Worm (Caenorhabditis elegans) whole organism, late embryonic: Measurements from ENCODE around the gene rpn-6.2.

Source experiments
- C38D4.7 ChIP-seq: fragments of 200-800 bp; sonication (Bioruptor generic); optimal IDR thresholded peaks from 2 replicates; lab custom pipeline; 2018; ENCODE audit warnings: mild to moderate bottlenecking, missing genetic modification characterization, moderate library complexity, missing compliant biosample characterization
- F13H6.1 ChIP-seq: sonication (generic microtip); optimal IDR thresholded peaks from 2 replicates; lab custom pipeline; 2016; ENCODE audit warnings: missing genetic modification characterization, missing compliant biosample characterization
- K02D7.2 ChIP-seq: sonication (generic microtip); optimal IDR thresholded peaks from 2 replicates; lab custom pipeline; 2017; ENCODE audit warnings: mild to moderate bottlenecking, missing genetic modification characterization, missing compliant biosample characterization
- T23F11.4 ChIP-seq: fragments of 200-800 bp; sonication (Bioruptor generic); optimal IDR thresholded peaks from 2 replicates; lab custom pipeline; 2018; ENCODE audit warnings: mild to moderate bottlenecking, missing genetic modification characterization, missing compliant biosample characterization
- Y22D7AL.16 ChIP-seq: sonication (generic microtip); optimal IDR thresholded peaks from 2 replicates; lab custom pipeline; 2016; ENCODE audit warnings: missing genetic modification characterization, missing compliant biosample characterization
- ahr-1 ChIP-seq: sonication (generic microtip); optimal IDR thresholded peaks from 2 replicates; lab custom pipeline; 2016; ENCODE audit warnings: missing genetic modification characterization, missing compliant biosample characterization
- ama-1 ChIP-seq: fragments of 150-350 bp; optimal IDR thresholded peaks from 2 replicates; lab custom pipeline; 2014
- ceh-14 ChIP-seq: sonication (generic microtip); optimal IDR thresholded peaks from 2 replicates; lab custom pipeline; 2016; ENCODE audit warnings: missing genotype, missing genetic modification characterization, missing compliant biosample characterization
- ceh-24 ChIP-seq: sonication (generic microtip); optimal IDR thresholded peaks from 2 replicates; lab custom pipeline; 2016; ENCODE audit warnings: mild to moderate bottlenecking, missing genetic modification characterization, missing compliant biosample characterization
- ceh-30 ChIP-seq: fragments of 150-350 bp; optimal IDR thresholded peaks from 2 replicates; lab custom pipeline; 2014; ENCODE audit warnings: missing biosample characterization, missing genetic modification characterization
- ceh-31 ChIP-seq: sonication (generic microtip); optimal IDR thresholded peaks from 2 replicates; lab custom pipeline; 2016; ENCODE audit warnings: missing genetic modification characterization, missing compliant biosample characterization
- ceh-34 ChIP-seq: sonication (generic microtip); optimal IDR thresholded peaks from 2 replicates; lab custom pipeline; 2016; ENCODE audit warnings: mild to moderate bottlenecking, missing genetic modification characterization, missing compliant biosample characterization
- che-1 ChIP-seq: sonication (generic microtip); optimal IDR thresholded peaks from 2 replicates; lab custom pipeline; 2016; ENCODE audit warnings: mild to moderate bottlenecking, missing genetic modification characterization, missing compliant biosample characterization
- dmd-4 ChIP-seq: sonication (generic microtip); optimal IDR thresholded peaks from 2 replicates; lab custom pipeline; 2016; ENCODE audit warnings: borderline replicate concordance, missing genetic modification characterization, missing compliant biosample characterization
- elt-2 ChIP-seq: sonication (generic microtip); optimal IDR thresholded peaks from 2 replicates; lab custom pipeline; 2016; ENCODE audit warnings: missing genetic modification reagents, missing genetic modification characterization, missing compliant biosample characterization
- elt-4 ChIP-seq: sonication (generic microtip); optimal IDR thresholded peaks from 2 replicates; lab custom pipeline; 2016; ENCODE audit warnings: missing genetic modification characterization, missing compliant biosample characterization
- eyg-1 ChIP-seq: sonication (generic microtip); optimal IDR thresholded peaks from 2 replicates; lab custom pipeline; 2016; ENCODE audit warnings: missing genotype, missing genetic modification characterization, missing compliant biosample characterization
- gmeb-2 ChIP-seq: sonication (generic microtip); optimal IDR thresholded peaks from 2 replicates; lab custom pipeline; 2016; ENCODE audit warnings: missing genetic modification characterization, inconsistent platforms, missing compliant biosample characterization
- hlh-13 ChIP-seq: fragments of 200-800 bp; sonication (Bioruptor generic); optimal IDR thresholded peaks from 2 replicates; lab custom pipeline; 2018; ENCODE audit warnings: mild to moderate bottlenecking, missing genetic modification characterization, missing compliant biosample characterization
- hlh-15 ChIP-seq: sonication (generic microtip); optimal IDR thresholded peaks from 2 replicates; lab custom pipeline; 2016; ENCODE audit warnings: missing genetic modification characterization, missing compliant biosample characterization
- hlh-30 ChIP-seq: sonication (generic microtip); optimal IDR thresholded peaks from 2 replicates; lab custom pipeline; 2017; ENCODE audit warnings: antibody characterized with exemption, missing genetic modification characterization, missing compliant biosample characterization; ENCODE audit not compliant: insufficient read depth
- hlh-6 ChIP-seq: sonication (generic microtip); optimal IDR thresholded peaks from 2 replicates; lab custom pipeline; 2016; ENCODE audit warnings: missing genotype, missing genetic modification characterization, missing compliant biosample characterization
- hlh-8 ChIP-seq: sonication (generic microtip); optimal IDR thresholded peaks from 2 replicates; lab custom pipeline; 2016; ENCODE audit warnings: missing genotype, missing genetic modification characterization, missing compliant biosample characterization
- lim-6 ChIP-seq: sonication (generic microtip); optimal IDR thresholded peaks from 2 replicates; lab custom pipeline; 2016; ENCODE audit warnings: missing genetic modification characterization, missing compliant biosample characterization
- lin-11 ChIP-seq: fragments of 200-800 bp; sonication (Bioruptor generic); optimal IDR thresholded peaks from 2 replicates; lab custom pipeline; 2018; ENCODE audit warnings: mild to moderate bottlenecking, missing genetic modification characterization, missing compliant biosample characterization
- mec-3 ChIP-seq: sonication (generic microtip); optimal IDR thresholded peaks from 2 replicates; lab custom pipeline; 2016; ENCODE audit warnings: borderline replicate concordance, missing genetic modification characterization, missing compliant biosample characterization
- nhr-11 ChIP-seq: fragments of 150-350 bp; optimal IDR thresholded peaks from 2 replicates; lab custom pipeline; 2014; ENCODE audit warnings: missing biosample characterization, missing genetic modification characterization
- nhr-232 ChIP-seq: sonication (generic microtip); optimal IDR thresholded peaks from 2 replicates; lab custom pipeline; 2016; ENCODE audit warnings: missing genetic modification characterization, missing compliant biosample characterization
- npax-4 ChIP-seq: sonication (generic microtip); optimal IDR thresholded peaks from 2 replicates; lab custom pipeline; 2016; ENCODE audit warnings: missing genetic modification characterization, missing compliant biosample characterization
- pha-4 ChIP-seq: fragments of 150-350 bp; optimal IDR thresholded peaks from 2 replicates; lab custom pipeline; 2018; ENCODE audit warnings: missing biosample characterization, missing genetic modification reagents, missing genetic modification characterization
- pros-1 ChIP-seq: fragments of 150-350 bp; optimal IDR thresholded peaks from 2 replicates; lab custom pipeline; 2014; ENCODE audit warnings: missing biosample characterization, missing genetic modification reagents, missing genetic modification characterization
- ref-2 ChIP-seq: sonication (generic microtip); optimal IDR thresholded peaks from 2 replicates; lab custom pipeline; 2016; ENCODE audit warnings: missing genetic modification characterization, missing compliant biosample characterization
- sdc-2 ChIP-seq: sonication (generic microtip); optimal IDR thresholded peaks from 2 replicates; lab custom pipeline; 2016; ENCODE audit warnings: missing genotype, missing genetic modification characterization, missing compliant biosample characterization
- sox-2 ChIP-seq: fragments of 200-800 bp; sonication (Bioruptor generic); IDR thresholded peaks from 2 replicates; pipeline ENCODE4 v1.3.6; 2022; ENCODE audit warnings: missing genetic modification reagents, missing genetic modification characterization, missing compliant biosample characterization
- tbx-2 ChIP-seq: sonication (generic microtip); optimal IDR thresholded peaks from 2 replicates; lab custom pipeline; 2016; ENCODE audit warnings: missing genetic modification characterization, missing compliant biosample characterization
- tbx-7 ChIP-seq: sonication (generic microtip); optimal IDR thresholded peaks from 2 replicates; lab custom pipeline; 2016; ENCODE audit warnings: missing genotype, missing genetic modification characterization, missing compliant biosample characterization
- ttx-3 ChIP-seq: sonication (generic microtip); optimal IDR thresholded peaks from 2 replicates; lab custom pipeline; 2016; ENCODE audit warnings: missing genetic modification reagents, missing genetic modification characterization, missing compliant biosample characterization
- unc-42 ChIP-seq: sonication (generic microtip); optimal IDR thresholded peaks from 2 replicates; lab custom pipeline; 2016; ENCODE audit warnings: missing genotype, missing genetic modification characterization, missing compliant biosample characterization
- unc-55 ChIP-seq: sonication (generic microtip); optimal IDR thresholded peaks from 2 replicates; lab custom pipeline; 2017; ENCODE audit warnings: missing biosample characterization, missing genetic modification reagents, missing genetic modification characterization
- ztf-16 ChIP-seq: sonication (generic microtip); optimal IDR thresholded peaks from 2 replicates; lab custom pipeline; 2017; ENCODE audit warnings: missing genetic modification characterization, missing compliant biosample characterization

Gene rpn-6.2

ce11 chrIII:9045838-9046237 lies 44.0 kb upstream of the rpn-6.2 start, which contains the start of gene R107.2:
Gene R107.2, minus strand, starts transcription at chrIII:9045938.
- TF ChIP-seq lim-6 (tag; lab: Kevin White, UChicago) (no peak), sox-2 (GFP tag; lab: Robert Waterston, UW) (no peak), C38D4.7 (GFP tag; lab: Kevin White, UChicago) (no peak), ref-2 (tag; lab: Kevin White, UChicago) (no peak), hlh-8 (tag; lab: Kevin White, UChicago) (no peak), hlh-30 (tag; lab: Kevin White, UChicago) (no peak), dmd-4 (tag; lab: Kevin White, UChicago) (no peak), hlh-15 (tag; lab: Kevin White, UChicago) (no peak), che-1 (tag; lab: Kevin White, UChicago) (no peak), ceh-24 (tag; lab: Kevin White, UChicago) (no peak), mec-3 (no peak), hlh-13 (no peak), unc-42 (tag; lab: Kevin White, UChicago) (no peak)

ce11 chrIII:9043200-9043599 lies 41.4 kb upstream of the rpn-6.2 start, which contains the start of gene nac-2:
Gene nac-2, minus strand, starts transcription at chrIII:9043300.
- TF ChIP-seq che-1 (tag; lab: Kevin White, UChicago) (no peak), K02D7.2 (no peak), lin-11 (tag; lab: Kevin White, UChicago) (no peak), Y22D7AL.16 (no peak), hlh-8 (tag; lab: Kevin White, UChicago) (no peak), ceh-14 (tag; lab: Kevin White, UChicago) (no peak), gmeb-2 (no peak), pha-4 (tag; lab: Kevin White, UChicago) (no peak), nhr-11 (tag; lab: Kevin White, UChicago) (no peak), ceh-31 (tag; lab: Kevin White, UChicago) (no peak), T23F11.4 (no peak), pros-1 (tag; lab: Kevin White, UChicago) (no peak), unc-55 (GFP tag; lab: Kevin White, UChicago) (no peak), hlh-6 (tag; lab: Kevin White, UChicago) (no peak), eyg-1 (tag; lab: Kevin White, UChicago) (no peak), F13H6.1 (tag; lab: Kevin White, UChicago) (no peak), elt-4 (no peak)

ce11 chrIII:9037658-9038057 lies 35.9 kb upstream of the rpn-6.2 start, which contains the start of gene R107.9:
Gene R107.9, plus strand, starts transcription at chrIII:9037958.
- TF ChIP-seq nhr-232 (tag; lab: Kevin White, UChicago) (no peak), tbx-2 (tag; lab: Kevin White, UChicago) (no peak), unc-55 (GFP tag; lab: Kevin White, UChicago) (no peak), Y22D7AL.16 (no peak), pros-1 (tag; lab: Kevin White, UChicago) (no peak), ahr-1 (tag; lab: Kevin White, UChicago) (no peak)
- TF ChIP-seq, all 69 proteins: peak for 0

ce11 chrIII:9035037-9035436 lies 33.2 kb upstream of the rpn-6.2 start:
- TF ChIP-seq tbx-7 (tag; lab: Kevin White, UChicago) (no peak), F13H6.1 (tag; lab: Kevin White, UChicago) (no peak), Y22D7AL.16 (no peak), ceh-31 (tag; lab: Kevin White, UChicago) (no peak), ztf-16 (no peak), hlh-15 (tag; lab: Kevin White, UChicago) (no peak), ttx-3 (no peak), npax-4 (tag; lab: Kevin White, UChicago) (no peak), nhr-232 (tag; lab: Kevin White, UChicago) (no peak), sdc-2 (tag; lab: Kevin White, UChicago) (no peak), ama-1 (lab: Kevin White, UChicago) (no peak), mec-3 (no peak), C38D4.7 (GFP tag; lab: Kevin White, UChicago) (no peak), dmd-4 (tag; lab: Kevin White, UChicago) (no peak), pha-4 (tag; lab: Kevin White, UChicago) (no peak), nhr-11 (tag; lab: Kevin White, UChicago) (no peak), ceh-34 (no peak), ceh-30 (tag; lab: Kevin White, UChicago) (no peak), hlh-8 (tag; lab: Kevin White, UChicago) (no peak), elt-2 (tag; lab: Kevin White, UChicago) (no peak)
- TF ChIP-seq, all 69 proteins: peak for 0
